Fruit fly (Drosophila melanogaster): Measurements from ENCODE around the gene CG8939.

DNA sequence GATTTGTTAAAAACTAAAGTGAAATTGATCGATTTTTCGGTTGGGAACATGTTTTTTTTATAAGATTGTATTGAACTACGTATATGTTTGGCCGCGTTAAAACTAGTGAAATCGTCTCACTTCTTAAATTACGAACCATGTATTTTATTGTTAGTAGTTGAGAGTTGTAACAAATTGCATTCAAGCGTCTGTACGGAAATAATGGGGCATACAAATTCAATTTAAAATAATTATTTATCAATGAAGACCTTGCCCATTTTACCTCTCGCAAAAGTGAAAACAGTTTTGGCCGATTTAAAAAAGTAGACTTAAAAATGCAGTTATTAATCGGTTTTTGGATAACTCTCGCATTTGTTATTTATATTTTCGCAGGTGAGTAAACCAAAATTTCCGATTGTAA, 12.0 kb downstream of the CG8939 start, which contains the start of gene Muc14A:
- TF ChIP-seq Oaz (GFP tag; IDR thresholded peaks at IDR 0.05) = no peak
- no peak for TF ChIP-seq CoRest (tag; optimal IDR thresholded peaks at IDR 0.05)
- no peak for TF ChIP-seq Doc2 (GFP tag; IDR thresholded peaks at IDR 0.05)
- TF ChIP-seq cwo (GFP tag; optimal IDR thresholded peaks at IDR 0.05) = no peak
- TF ChIP-seq hb (GFP tag; IDR thresholded peaks at IDR 0.05; ENCODE audit: partially characterized antibody) = no peak
